Worm (Caenorhabditis elegans) whole organism, L2 larva: ENCODE results near the gene sru-1.
A peak's percentile ranks its signal among the peaks of the same experiment; 100 is the strongest.

Experiments
- C34F6.9 ChIP-seq: fragments of 150-350 bp; optimal IDR thresholded peaks from 2 replicates; lab custom pipeline; 2014; ENCODE audit warnings: missing biosample characterization, missing genetic modification characterization
- F13H6.1 ChIP-seq: sonication (generic microtip); optimal IDR thresholded peaks from 2 replicates; lab custom pipeline; 2016; ENCODE audit warnings: missing genetic modification characterization, missing compliant biosample characterization
- R02D3.7 ChIP-seq: fragments of 150-350 bp; optimal IDR thresholded peaks from 2 replicates; lab custom pipeline; 2014; ENCODE audit warnings: missing biosample characterization, missing genetic modification characterization
- Y55F3AM.14 ChIP-seq: fragments of 200-800 bp; sonication (Bioruptor generic); optimal IDR thresholded peaks from 2 replicates; lab custom pipeline; 2018; ENCODE audit warnings: mild to moderate bottlenecking, missing genetic modification characterization, missing compliant biosample characterization
- aly-2 ChIP-seq: fragments of 150-350 bp; optimal IDR thresholded peaks from 2 replicates; lab custom pipeline; 2014; ENCODE audit warnings: missing biosample characterization, missing genetic modification characterization
- ama-1 ChIP-seq: fragments of 150-350 bp; optimal IDR thresholded peaks from 2 replicates; lab custom pipeline; 2018; ENCODE audit warnings: inconsistent platforms
- blmp-1 ChIP-seq: sonication (generic microtip); optimal IDR thresholded peaks from 2 replicates; lab custom pipeline; 2017; ENCODE audit warnings: missing genetic modification characterization, mild to moderate bottlenecking, missing compliant biosample characterization, antibody characterized with exemption, moderate library complexity; ENCODE audit not compliant: insufficient read depth
- ceh-16 ChIP-seq: fragments of 150-350 bp; optimal IDR thresholded peaks from 2 replicates; lab custom pipeline; 2014; ENCODE audit warnings: missing biosample characterization, missing genetic modification characterization
- ceh-82 ChIP-seq: fragments of 150-350 bp; optimal IDR thresholded peaks from 2 replicates; lab custom pipeline; 2014; ENCODE audit warnings: missing biosample characterization, missing genetic modification characterization
- crh-2 ChIP-seq: sonication (generic microtip); optimal IDR thresholded peaks from 2 replicates; lab custom pipeline; 2017; ENCODE audit warnings: missing biosample characterization, missing genetic modification characterization
- dmd-4 ChIP-seq: sonication (generic microtip); optimal IDR thresholded peaks from 2 replicates; lab custom pipeline; 2017; ENCODE audit warnings: missing biosample characterization, missing genetic modification characterization
- egl-27 ChIP-seq: sonication (generic microtip); optimal IDR thresholded peaks from 3 replicates; lab custom pipeline; 2017; ENCODE audit warnings: missing biosample characterization, missing genetic modification reagents, missing genetic modification characterization
- elt-1 ChIP-seq: fragments of 150-350 bp; optimal IDR thresholded peaks from 2 replicates; lab custom pipeline; 2014; ENCODE audit warnings: missing biosample characterization, missing genetic modification characterization
- elt-3 ChIP-seq: sonication (generic microtip); optimal IDR thresholded peaks from 2 replicates; lab custom pipeline; 2017; ENCODE audit warnings: missing biosample characterization, missing genetic modification characterization
- fos-1 ChIP-seq: fragments of 150-350 bp; optimal IDR thresholded peaks from 2 replicates; lab custom pipeline; 2014; ENCODE audit warnings: missing biosample characterization, missing genetic modification characterization
- gmeb-1 ChIP-seq: fragments of 150-350 bp; optimal IDR thresholded peaks from 2 replicates; lab custom pipeline; 2014; ENCODE audit warnings: missing biosample characterization, missing genetic modification characterization
- lin-11 ChIP-seq: fragments of 150-350 bp; sonication (generic microtip); optimal IDR thresholded peaks from 2 replicates; lab custom pipeline; 2014; ENCODE audit warnings: missing biosample characterization, missing genetic modification characterization, inconsistent platforms, mixed read lengths
- lin-13 ChIP-seq: fragments of 150-350 bp; optimal IDR thresholded peaks from 2 replicates; lab custom pipeline; 2014; ENCODE audit warnings: missing biosample characterization, missing genetic modification reagents, missing genetic modification characterization
- lin-39 ChIP-seq: fragments of 150-350 bp; optimal IDR thresholded peaks from 2 replicates; lab custom pipeline; 2014; ENCODE audit warnings: missing biosample characterization, missing genetic modification reagents, missing genetic modification characterization
- lsy-2 ChIP-seq, 2 experiments: fragments of 150-350 bp in 1 of 2; sonication (generic microtip) in 1 of 2; optimal IDR thresholded peaks; 2 replicates each; lab custom pipeline; 2014 to 2017; ENCODE audit warnings: missing biosample characterization in 2 of 2, missing genetic modification characterization in 2 of 2
- mab-5 ChIP-seq: fragments of 150-350 bp; optimal IDR thresholded peaks from 2 replicates; lab custom pipeline; 2014; ENCODE audit warnings: missing biosample characterization, missing genetic modification characterization
- mbf-1 ChIP-seq: sonication (generic microtip); optimal IDR thresholded peaks from 2 replicates; lab custom pipeline; 2017; ENCODE audit warnings: missing biosample characterization, missing genetic modification characterization
- mdl-1 ChIP-seq, 2 experiments: fragments of 150-350 bp in 1 of 2; sonication (generic microtip) in 1 of 2; optimal IDR thresholded peaks; 2 replicates each; lab custom pipeline; 2017; ENCODE audit warnings: missing biosample characterization in 2 of 2, missing genetic modification characterization in 2 of 2
- nhr-10 ChIP-seq: sonication (generic microtip); optimal IDR thresholded peaks from 2 replicates; lab custom pipeline; 2017; ENCODE audit warnings: missing biosample characterization, missing genetic modification characterization
- nhr-11 ChIP-seq: fragments of 150-350 bp; optimal IDR thresholded peaks from 2 replicates; lab custom pipeline; 2014; ENCODE audit warnings: missing biosample characterization, missing genetic modification characterization
- nhr-12 ChIP-seq: fragments of 150-350 bp; optimal IDR thresholded peaks from 2 replicates; lab custom pipeline; 2014; ENCODE audit warnings: missing biosample characterization, missing genetic modification characterization
- nhr-129 ChIP-seq: fragments of 150-350 bp; optimal IDR thresholded peaks from 2 replicates; lab custom pipeline; 2014; ENCODE audit warnings: missing biosample characterization, missing genetic modification characterization
- nhr-21 ChIP-seq: fragments of 150-350 bp; optimal IDR thresholded peaks from 2 replicates; lab custom pipeline; 2014; ENCODE audit warnings: missing biosample characterization, missing genetic modification characterization
- nhr-23 ChIP-seq: fragments of 150-350 bp; optimal IDR thresholded peaks from 2 replicates; lab custom pipeline; 2014; ENCODE audit warnings: missing biosample characterization, missing genetic modification reagents, missing genetic modification characterization
- nhr-237 ChIP-seq: fragments of 150-350 bp; optimal IDR thresholded peaks from 2 replicates; lab custom pipeline; 2014; ENCODE audit warnings: missing biosample characterization, missing genetic modification characterization
- nhr-25 ChIP-seq: fragments of 150-350 bp; sonication (generic microtip); optimal IDR thresholded peaks from 3 replicates; lab custom pipeline; 2014; ENCODE audit warnings: missing biosample characterization, missing genetic modification characterization
- nhr-6 ChIP-seq: fragments of 150-350 bp; optimal IDR thresholded peaks from 2 replicates; lab custom pipeline; 2014; ENCODE audit warnings: missing biosample characterization, missing genetic modification characterization
- nhr-77 ChIP-seq: fragments of 150-350 bp; optimal IDR thresholded peaks from 2 replicates; lab custom pipeline; 2014; ENCODE audit warnings: missing biosample characterization, missing genetic modification characterization
- peb-1 ChIP-seq: fragments of 150-350 bp; optimal IDR thresholded peaks from 2 replicates; lab custom pipeline; 2014; ENCODE audit warnings: missing biosample characterization, missing genetic modification characterization
- sem-4 ChIP-seq: fragments of 150-350 bp; optimal IDR thresholded peaks from 2 replicates; lab custom pipeline; 2014; ENCODE audit warnings: missing biosample characterization, missing genetic modification reagents, missing genetic modification characterization
- skn-1 ChIP-seq: sonication (generic microtip); optimal IDR thresholded peaks from 2 replicates; lab custom pipeline; 2017; ENCODE audit warnings: missing biosample characterization, missing genetic modification characterization
- sma-3 ChIP-seq: sonication (generic microtip); optimal IDR thresholded peaks from 2 replicates; lab custom pipeline; 2016; ENCODE audit warnings: missing genetic modification reagents, missing genetic modification characterization, missing compliant biosample characterization
- sma-9 ChIP-seq, 2 experiments: fragments of 150-350 bp in 1 of 2; sonication (generic microtip) in 1 of 2; optimal IDR thresholded peaks; 2 replicates each; lab custom pipeline; 2014 to 2016; ENCODE audit warnings: missing genetic modification characterization in 2 of 2, mild to moderate bottlenecking in 1 of 2, missing biosample characterization in 1 of 2, missing compliant biosample characterization in 1 of 2, missing genetic modification reagents in 1 of 2, moderate library complexity in 1 of 2
- snpc-4 ChIP-seq: fragments of 150-350 bp; optimal IDR thresholded peaks from 2 replicates; lab custom pipeline; 2014; ENCODE audit warnings: missing biosample characterization, missing genetic modification characterization
- unc-39 ChIP-seq: fragments of 150-350 bp; optimal IDR thresholded peaks from 2 replicates; lab custom pipeline; 2014; ENCODE audit warnings: missing biosample characterization, missing genetic modification characterization
- unc-55 ChIP-seq: fragments of 150-350 bp; sonication (generic microtip); optimal IDR thresholded peaks from 3 replicates; lab custom pipeline; 2014; ENCODE audit warnings: missing biosample characterization, missing genetic modification reagents, missing genetic modification characterization
- unc-62 ChIP-seq: fragments of 150-350 bp; optimal IDR thresholded peaks from 2 replicates; lab custom pipeline; 2014; ENCODE audit warnings: missing biosample characterization, missing genetic modification reagents, missing genetic modification characterization
- ztf-1 ChIP-seq: fragments of 200-800 bp; sonication (Bioruptor generic); conservative IDR thresholded peaks from 2 replicates; pipeline ENCODE4 v1.3.6; 2022; ENCODE audit warnings: missing genetic modification characterization, missing compliant biosample characterization
- ztf-11 ChIP-seq: sonication (generic microtip); optimal IDR thresholded peaks from 2 replicates; lab custom pipeline; 2017; ENCODE audit warnings: missing biosample characterization, missing genetic modification characterization
- ztf-4 ChIP-seq: fragments of 150-350 bp; optimal IDR thresholded peaks from 2 replicates; lab custom pipeline; 2014; ENCODE audit warnings: missing biosample characterization, missing genetic modification characterization

sru-1 gene

ce11 chrIV:9511221-9511638, 22.8 kb downstream of the sru-1 start (continued):
- TF ChIP-seq sma-3 (GFP tag; lab: Kevin White, UChicago) (peak; percentile 78), crh-2 (tag; lab: Kevin White, UChicago) (peak; percentile 85), unc-39 (tag; lab: Kevin White, UChicago) (no peak), ztf-1 (GFP tag; lab: Robert Waterston, UW) (no peak), unc-62 (GFP tag; lab: Kevin White, UChicago) (no peak), ceh-82 (tag; lab: Kevin White, UChicago) (no peak), gmeb-1 (peak; percentile 64), aly-2 (tag; lab: Kevin White, UChicago) (no peak), mdl-1 (tag; optimal IDR thresholded peaks at IDR 0.05; lab: Kevin White, UChicago) (peak; percentile 60 to 68), lin-11 (tag; lab: Kevin White, UChicago) (peak; percentile 70), nhr-11 (tag; lab: Kevin White, UChicago) (no peak), peb-1 (tag; lab: Kevin White, UChicago) (peak; percentile 34), mbf-1 (tag; lab: Kevin White, UChicago) (no peak), skn-1 (tag; lab: Kevin White, UChicago) (no peak)

- TF ChIP-seq lin-13 (GFP tag; lab: Kevin White, UChicago) = no peak
- TF ChIP-seq sma-9 (GFP tag; optimal IDR thresholded peaks at IDR 0.05; lab: Kevin White, UChicago) = peak; percentile 18
- TF ChIP-seq sma-9 (tag; optimal IDR thresholded peaks at IDR 0.05; lab: Kevin White, UChicago) = no peak
Observed at ce11 chrIV:9511640-9512039, 23.2 kb downstream of the sru-1 start.

ce11 chrIV:9512836-9513235, 24.4 kb downstream of the sru-1 start, which contains the start of gene C33A12.3:
Gene C33A12.3 (minus strand): TSS chrIV:9513002.
- TF ChIP-seq nhr-129 (peak; percentile 13), nhr-237 (no peak)

- peak; percentile 35 for TF ChIP-seq F13H6.1 (tag; lab: Kevin White, UChicago)
- TF ChIP-seq crh-2 (tag; lab: Kevin White, UChicago) = peak; percentile 57
- TF ChIP-seq unc-39 (tag; lab: Kevin White, UChicago) = no peak
- no peak for TF ChIP-seq elt-3 (tag; lab: Kevin White, UChicago)
- TF ChIP-seq lsy-2 (tag; optimal IDR thresholded peaks at IDR 0.05; lab: Kevin White, UChicago) = peak; percentile 14 to 40
- peak; percentile 72 for TF ChIP-seq ama-1 (lab: Kevin White, UChicago)
- peak; percentile 28 for TF ChIP-seq gmeb-1
- TF ChIP-seq nhr-11 (tag; lab: Kevin White, UChicago) = no peak
- TF ChIP-seq skn-1 (tag; lab: Kevin White, UChicago) = no peak
- TF ChIP-seq sma-9 (GFP tag; optimal IDR thresholded peaks at IDR 0.05; lab: Kevin White, UChicago) = peak; percentile 15
- TF ChIP-seq sma-9 (tag; optimal IDR thresholded peaks at IDR 0.05; lab: Kevin White, UChicago) = no peak
- no peak for TF ChIP-seq ztf-4 (tag; lab: Kevin White, UChicago)
- TF ChIP-seq mab-5 (tag; lab: Kevin White, UChicago) = no peak
- no peak for TF ChIP-seq lin-11 (tag; lab: Kevin White, UChicago)
- TF ChIP-seq peb-1 (tag; lab: Kevin White, UChicago) = no peak
- no peak for TF ChIP-seq nhr-237
- TF ChIP-seq nhr-21 (tag; lab: Kevin White, UChicago) = peak; percentile 56
- peak; percentile 67 for TF ChIP-seq snpc-4
- TF ChIP-seq egl-27 (tag; lab: Kevin White, UChicago) = no peak
- TF ChIP-seq ztf-11 (tag; lab: Kevin White, UChicago) = no peak
- TF ChIP-seq dmd-4 (tag; lab: Kevin White, UChicago) = no peak
- no peak for TF ChIP-seq ztf-1 (GFP tag; lab: Robert Waterston, UW)
- TF ChIP-seq nhr-10 = no peak
- no peak for TF ChIP-seq ceh-82 (tag; lab: Kevin White, UChicago)
- no peak for TF ChIP-seq nhr-77 (tag; lab: Kevin White, UChicago)
- TF ChIP-seq nhr-6 (tag; lab: Kevin White, UChicago) = no peak
- no peak for TF ChIP-seq ceh-16
- TF ChIP-seq sma-3 (GFP tag; lab: Kevin White, UChicago) = peak; percentile 61
- peak; percentile 73 for TF ChIP-seq nhr-129
- TF ChIP-seq R02D3.7 (tag; lab: Kevin White, UChicago) = no peak
- no peak for TF ChIP-seq nhr-23
- TF ChIP-seq sem-4 = no peak
- TF ChIP-seq nhr-25 (tag; lab: Kevin White, UChicago) = peak; percentile 58
- TF ChIP-seq blmp-1 (tag; lab: Kevin White, UChicago) = peak; percentile 94
- no peak for TF ChIP-seq mbf-1 (tag; lab: Kevin White, UChicago)
- peak; percentile 32 for TF ChIP-seq C34F6.9 (tag; lab: Kevin White, UChicago)
- no peak for TF ChIP-seq lin-39 (tag; lab: Kevin White, UChicago)
- no peak for TF ChIP-seq elt-1 (tag; lab: Kevin White, UChicago)
- no peak for TF ChIP-seq aly-2 (tag; lab: Kevin White, UChicago)
- TF ChIP-seq mdl-1 (tag; optimal IDR thresholded peaks at IDR 0.05; lab: Kevin White, UChicago) = no peak
- peak; percentile 44 for TF ChIP-seq unc-55 (GFP tag; lab: Kevin White, UChicago)
- TF ChIP-seq unc-62 (GFP tag; lab: Kevin White, UChicago) = no peak
- peak; percentile 41 for TF ChIP-seq fos-1
- no peak for TF ChIP-seq nhr-12
- TF ChIP-seq Y55F3AM.14 (GFP tag; lab: Kevin White, UChicago) = no peak
Observed at ce11 chrIV:9513360-9513777, 25.0 kb downstream of the sru-1 start.
